Worm (Caenorhabditis elegans) whole organism, midembryonic: ENCODE results near the gene rps-28.
"Not testable (repeated sequence)": the region's sequence is repeated elsewhere in the genome, so short reads cannot be mapped to it uniquely, and the experiment has no call there.

Experiments
- T22C8.4 ChIP-seq: fragments of 200-800 bp; sonication (Bioruptor generic); IDR thresholded peaks from 2 replicates; pipeline ENCODE4 v1.3.6; 2022; ENCODE audit warnings: missing genetic modification characterization, missing compliant biosample characterization
- cog-1 ChIP-seq: sonication (generic microtip); optimal IDR thresholded peaks from 2 replicates; lab custom pipeline; 2016; ENCODE audit warnings: missing genetic modification characterization, missing compliant biosample characterization
- flt-1 ChIP-seq: fragments of 200-800 bp; sonication (Bioruptor generic); IDR thresholded peaks from 2 replicates; pipeline ENCODE4 v1.3.6; 2022; ENCODE audit warnings: missing genetic modification characterization, missing compliant biosample characterization
- klf-2 ChIP-seq: fragments of 200-800 bp; sonication (Bioruptor generic); conservative IDR thresholded peaks from 2 replicates; pipeline ENCODE4 v1.3.6; 2022; ENCODE audit warnings: missing genetic modification reagents, missing genetic modification characterization, missing compliant biosample characterization
- med-1 ChIP-seq: sonication (generic microtip); optimal IDR thresholded peaks from 2 replicates; lab custom pipeline; 2017; ENCODE audit warnings: missing genetic modification characterization, mild to moderate bottlenecking, missing compliant biosample characterization, antibody characterized with exemption, missing genetic modification reagents; ENCODE audit not compliant: insufficient read depth
- ref-1 ChIP-seq: fragments of 200-800 bp; sonication (Bioruptor generic); conservative IDR thresholded peaks from 2 replicates; pipeline ENCODE4 v1.3.6; 2022; ENCODE audit warnings: missing genetic modification reagents, missing genetic modification characterization, missing compliant biosample characterization
- tab-1 ChIP-seq: fragments of 200-800 bp; sonication (Bioruptor generic); IDR thresholded peaks from 2 replicates; pipeline ENCODE4 v1.3.6; 2022; ENCODE audit warnings: missing genetic modification characterization, missing compliant biosample characterization
- ztf-23 ChIP-seq: fragments of 200-800 bp; sonication (Bioruptor generic); IDR thresholded peaks from 2 replicates; pipeline ENCODE4 v1.3.6; 2022; ENCODE audit warnings: missing genetic modification reagents, missing genetic modification characterization, missing compliant biosample characterization
- ztf-29 ChIP-seq: fragments of 200-800 bp; sonication (Bioruptor generic); IDR thresholded peaks from 2 replicates; pipeline ENCODE4 v1.3.6; 2022; ENCODE audit warnings: missing genetic modification reagents, missing genetic modification characterization, missing compliant biosample characterization

Gene rps-28

ce11 chrIV:1628730-1629129 lies 30.8 kb upstream of the rps-28 start:
- TF ChIP-seq ztf-29 (no peak), ref-1 (GFP tag; lab: Robert Waterston, UW) (no peak), flt-1 (GFP tag; lab: Robert Waterston, UW) (no peak), klf-2 (GFP tag; lab: Robert Waterston, UW) (no peak), tab-1 (GFP tag; lab: Robert Waterston, UW) (no peak), ztf-23 (GFP tag; lab: Robert Waterston, UW) (no peak), cog-1 (tag; lab: Kevin White, UChicago) (no peak), T22C8.4 (GFP tag; lab: Robert Waterston, UW) (no peak), med-1 (no peak)

ce11 chrIV:1631651-1632050 lies 27.8 kb upstream of the rps-28 start, which contains the start of gene cpg-24:
TSS of gene cpg-24 (plus strand) at chrIV:1631951.
- TF ChIP-seq ztf-23 (GFP tag; lab: Robert Waterston, UW) = no peak

ce11 chrIV:1632593-1632992 lies 26.9 kb upstream of the rps-28 start:
- peak; percentile 94 for TF ChIP-seq ztf-29
- no peak for TF ChIP-seq T22C8.4 (GFP tag; lab: Robert Waterston, UW)

ce11 chrIV:1633445-1633844 lies 26.0 kb upstream of the rps-28 start, which contains the start of gene Y41D4B.6:
TSS of gene Y41D4B.6 (plus strand) at chrIV:1633745.
- no peak for TF ChIP-seq tab-1 (GFP tag; lab: Robert Waterston, UW)
- no peak for TF ChIP-seq cog-1 (tag; lab: Kevin White, UChicago)
- no peak for TF ChIP-seq ref-1 (GFP tag; lab: Robert Waterston, UW)
- TF ChIP-seq med-1 = no peak
- TF ChIP-seq flt-1 (GFP tag; lab: Robert Waterston, UW) = no peak
- TF ChIP-seq ztf-29 = no peak
- TF ChIP-seq ztf-23 (GFP tag; lab: Robert Waterston, UW) = no peak

ce11 chrIV:1637333-1637732 lies 22.2 kb upstream of the rps-28 start:
- no peak for TF ChIP-seq tab-1 (GFP tag; lab: Robert Waterston, UW)
- TF ChIP-seq ztf-29 = no peak
- TF ChIP-seq ztf-23 (GFP tag; lab: Robert Waterston, UW) = no peak
- TF ChIP-seq flt-1 (GFP tag; lab: Robert Waterston, UW) = no peak
- TF ChIP-seq cog-1 (tag; lab: Kevin White, UChicago) = no peak
- no peak for TF ChIP-seq klf-2 (GFP tag; lab: Robert Waterston, UW)
- no peak for TF ChIP-seq T22C8.4 (GFP tag; lab: Robert Waterston, UW)
- TF ChIP-seq med-1 = no peak
- TF ChIP-seq ref-1 (GFP tag; lab: Robert Waterston, UW) = no peak

ce11 chrIV:1645198-1645597 lies 14.3 kb upstream of the rps-28 start, which contains the start of gene nhr-274:
TSS of gene nhr-274 (minus strand) at chrIV:1645298.
- not testable (repeated sequence) for TF ChIP-seq cog-1 (tag; lab: Kevin White, UChicago); ztf-29; ztf-23 (GFP tag; lab: Robert Waterston, UW)

ce11 chrIV:1649349-1649748 lies 10.1 kb upstream of the rps-28 start:
- TF ChIP-seq flt-1 (GFP tag; lab: Robert Waterston, UW) = no peak
- no peak for TF ChIP-seq ztf-29
- TF ChIP-seq ztf-23 (GFP tag; lab: Robert Waterston, UW) = no peak
- no peak for TF ChIP-seq ref-1 (GFP tag; lab: Robert Waterston, UW)
- TF ChIP-seq cog-1 (tag; lab: Kevin White, UChicago) = no peak
- TF ChIP-seq klf-2 (GFP tag; lab: Robert Waterston, UW) = no peak
- no peak for TF ChIP-seq tab-1 (GFP tag; lab: Robert Waterston, UW)
- TF ChIP-seq T22C8.4 (GFP tag; lab: Robert Waterston, UW) = no peak
- no peak for TF ChIP-seq med-1

- TF ChIP-seq T22C8.4 (GFP tag; lab: Robert Waterston, UW) = no peak
- TF ChIP-seq klf-2 (GFP tag; lab: Robert Waterston, UW) = no peak
- no peak for TF ChIP-seq ztf-29
- no peak for TF ChIP-seq med-1
- no peak for TF ChIP-seq flt-1 (GFP tag; lab: Robert Waterston, UW)
- no peak for TF ChIP-seq cog-1 (tag; lab: Kevin White, UChicago)
- TF ChIP-seq ztf-23 (GFP tag; lab: Robert Waterston, UW) = no peak
- no peak for TF ChIP-seq ref-1 (GFP tag; lab: Robert Waterston, UW)
- TF ChIP-seq tab-1 (GFP tag; lab: Robert Waterston, UW) = no peak
Measured at ce11 chrIV:1649794-1650193, 9.7 kb upstream of the rps-28 start.

ce11 chrIV:1655312-1655711 lies 4.2 kb upstream of the rps-28 start:
- TF ChIP-seq ztf-23 (GFP tag; lab: Robert Waterston, UW) (no peak), ref-1 (GFP tag; lab: Robert Waterston, UW) (no peak), T22C8.4 (GFP tag; lab: Robert Waterston, UW) (no peak), tab-1 (GFP tag; lab: Robert Waterston, UW) (no peak), klf-2 (GFP tag; lab: Robert Waterston, UW) (no peak), flt-1 (GFP tag; lab: Robert Waterston, UW) (no peak), ztf-29 (no peak), med-1 (no peak), cog-1 (tag; lab: Kevin White, UChicago) (no peak)

ce11 chrIV:1657069-1657468 lies 2.4 kb upstream of the rps-28 start:
- TF ChIP-seq T22C8.4 (GFP tag; lab: Robert Waterston, UW) (no peak), ztf-23 (GFP tag; lab: Robert Waterston, UW) (no peak), flt-1 (GFP tag; lab: Robert Waterston, UW) (no peak), klf-2 (GFP tag; lab: Robert Waterston, UW) (no peak), med-1 (no peak), cog-1 (tag; lab: Kevin White, UChicago) (no peak), ref-1 (GFP tag; lab: Robert Waterston, UW) (no peak), ztf-29 (no peak), tab-1 (GFP tag; lab: Robert Waterston, UW) (no peak)
